Worm (Caenorhabditis elegans): ENCODE data around the gene fbxa-163.

- no peak for TF ChIP-seq ztf-23 (GFP tag; IDR thresholded peaks at IDR 0.05)
- TF ChIP-seq cog-1 (tag; optimal IDR thresholded peaks at IDR 0.05) = no peak
- no peak for TF ChIP-seq flt-1 (GFP tag; IDR thresholded peaks at IDR 0.05)
- TF ChIP-seq klf-2 (GFP tag; conservative IDR thresholded peaks at IDR 0.05) = no peak
- no peak for TF ChIP-seq med-1 (GFP tag; optimal IDR thresholded peaks at IDR 0.05; ENCODE audit: insufficient read depth)
- no peak for TF ChIP-seq ztf-29 (GFP tag; IDR thresholded peaks at IDR 0.05)
These were observed 9.0 kb downstream of the fbxa-163 start, which contains the start of gene bath-47 for ce11 chrII:1601507-1601906.

Measured in whole organism, midembryonic.